Worm (Caenorhabditis elegans): ENCODE data around the gene ech-6.

DNA sequence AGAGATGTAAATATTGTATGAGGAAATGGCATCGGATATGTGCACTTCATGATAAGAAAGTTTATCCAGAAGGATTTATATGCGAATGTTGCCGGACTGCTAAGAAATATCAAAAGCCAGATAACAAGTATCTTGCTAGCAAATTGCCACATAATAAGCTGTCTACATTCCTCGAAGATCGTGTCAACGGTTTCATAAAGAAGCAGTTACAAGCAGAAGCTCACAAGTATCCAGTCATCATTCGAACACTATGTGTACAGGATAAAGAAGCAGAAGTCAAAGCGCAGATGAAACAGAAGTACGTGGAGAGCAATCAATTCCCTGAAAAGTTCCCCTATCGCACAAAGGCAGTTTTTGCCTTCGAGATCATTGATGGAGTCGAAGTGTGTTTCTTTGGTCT, 17.9 kb upstream of the ech-6 start:
- no peak for TF ChIP-seq nhr-11 (tag; optimal IDR thresholded peaks at IDR 0.05)
- no peak for TF ChIP-seq dmd-4 (tag; optimal IDR thresholded peaks at IDR 0.05; ENCODE audit: borderline replicate concordance)
- no peak for TF ChIP-seq ets-4 (tag; optimal IDR thresholded peaks at IDR 0.05)
- TF ChIP-seq ama-1 (optimal IDR thresholded peaks at IDR 0.05): no peak
- TF ChIP-seq elt-2 (tag; optimal IDR thresholded peaks at IDR 0.05): no peak
- no peak for TF ChIP-seq ttx-3 (tag; optimal IDR thresholded peaks at IDR 0.05)
- no peak for TF ChIP-seq sox-4 (tag; optimal IDR thresholded peaks at IDR 0.05)
- TF ChIP-seq ceh-14 (tag; optimal IDR thresholded peaks at IDR 0.05): no peak
